Worm (Caenorhabditis elegans): ENCODE measurements around the gene F32D1.7.
A peak's percentile ranks its signal among the peaks of the same experiment; 100 is the strongest.

The F32D1.7 gene

ce11 chrV:4374625-4375024 is 1.3 kb downstream of the F32D1.7 start, which contains the start of gene neg-1:
Gene neg-1 (minus strand): TSS chrV:4374874.
- TF ChIP-seq F23B12.7 (tag; optimal IDR thresholded peaks at IDR 0.05; ENCODE audit: insufficient read depth), result no peak
- 0 out of 2 replicates have a peak, but pooled peaks have one; percentile 51 for TF ChIP-seq hsf-1 (GFP tag; IDR thresholded peaks at IDR 0.05)
- peak; percentile 3 for TF ChIP-seq lin-54 (GFP tag; optimal IDR thresholded peaks at IDR 0.05)
- TF ChIP-seq F10E7.11 (tag; optimal IDR thresholded peaks at IDR 0.05), result no peak
- no peak for TF ChIP-seq ceh-79 (tag; optimal IDR thresholded peaks at IDR 0.05)
- no peak for TF ChIP-seq mxl-1 (tag; optimal IDR thresholded peaks at IDR 0.05)
- TF ChIP-seq snpc-4 (GFP tag; optimal IDR thresholded peaks at IDR 0.05), result no peak
- no peak for TF ChIP-seq snpc-4 (tag; optimal IDR thresholded peaks at IDR 0.05)
- no peak for TF ChIP-seq ets-4 (GFP tag; optimal IDR thresholded peaks at IDR 0.05)
- no peak for TF ChIP-seq Y95B8A.8 (GFP tag; IDR thresholded peaks at IDR 0.05)
- no peak for TF ChIP-seq rcor-1 (GFP tag; IDR thresholded peaks at IDR 0.05)
- peak; percentile 28; the same call in 1 of the 2 replicates for TF ChIP-seq Y79H2A.3 (GFP tag; conservative IDR thresholded peaks at IDR 0.05)
- TF ChIP-seq madf-3 (GFP tag; IDR thresholded peaks at IDR 0.05), result peak; percentile 63; the same call in 1 of the 2 replicates
- peak; percentile 18 for TF ChIP-seq efl-1 (GFP tag; optimal IDR thresholded peaks at IDR 0.05)
- no peak for TF ChIP-seq B0035.1 (tag; optimal IDR thresholded peaks at IDR 0.05)
- 0 out of 2 replicates have a peak, but pooled peaks have one; percentile 18 for TF ChIP-seq Y53G8AR.9 (GFP tag; conservative IDR thresholded peaks at IDR 0.05)
- peak; percentile 58 for TF ChIP-seq madf-6 (GFP tag; IDR thresholded peaks at IDR 0.05)
- no peak for TF ChIP-seq lir-1 (GFP tag; conservative IDR thresholded peaks at IDR 0.05)
- TF ChIP-seq C17E4.6 (GFP tag; IDR thresholded peaks at IDR 0.05), result no peak
- no peak for TF ChIP-seq ztf-25 (GFP tag; IDR thresholded peaks at IDR 0.05)
- no peak for TF ChIP-seq nhr-179 (tag; optimal IDR thresholded peaks at IDR 0.05)
- 0 out of 2 replicates have a peak, but pooled peaks have one; percentile 21 for TF ChIP-seq attf-6 (GFP tag; IDR thresholded peaks at IDR 0.05)
- peak; percentile 43 for TF ChIP-seq xnd-1 (tag; optimal IDR thresholded peaks at IDR 0.05)
- no peak for TF ChIP-seq mes-4 (tag; optimal IDR thresholded peaks at IDR 0.05)
- no peak for TF ChIP-seq cebp-1 (GFP tag; IDR thresholded peaks at IDR 0.05)
- no peak for TF ChIP-seq cebp-1 (tag; optimal IDR thresholded peaks at IDR 0.05)
- TF ChIP-seq aptf-3 (GFP tag; IDR thresholded peaks at IDR 0.05), result no peak
- peak; percentile 17; the same call in 1 of the 2 replicates for TF ChIP-seq B0336.3 (GFP tag; IDR thresholded peaks at IDR 0.05)
- TF ChIP-seq ceh-27 (GFP tag; optimal IDR thresholded peaks at IDR 0.05), result no peak
- no peak for TF ChIP-seq athp-1 (tag; optimal IDR thresholded peaks at IDR 0.05)

DNA sequence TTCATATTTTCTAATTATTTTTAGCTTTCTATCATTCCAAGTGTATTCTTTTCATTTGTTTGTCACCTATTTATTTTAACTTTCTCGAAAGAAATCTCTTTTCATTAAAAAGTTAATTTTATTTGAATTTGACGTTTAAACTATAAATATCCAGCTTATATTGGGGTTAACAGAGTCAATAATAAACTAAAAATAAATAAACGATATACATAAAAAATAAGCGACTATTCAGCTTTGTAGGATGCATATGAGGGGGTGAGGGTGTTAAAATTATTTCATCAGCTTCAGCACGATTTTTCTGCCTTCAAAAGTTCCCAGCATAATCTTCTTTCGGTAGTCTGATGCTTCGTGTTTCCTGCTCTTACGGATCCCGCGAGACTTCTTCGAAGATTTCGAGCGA is 2.3 kb downstream of the F32D1.7 start:
- TF ChIP-seq dox-1 (GFP tag; IDR thresholded peaks at IDR 0.05) (no peak), madf-6 (GFP tag; IDR thresholded peaks at IDR 0.05) (peak; percentile 59), ekl-4 (GFP tag; IDR thresholded peaks at IDR 0.05) (0 out of 2 replicates have a peak, but pooled peaks have one; percentile 44), nfyb-1 (GFP tag; IDR thresholded peaks at IDR 0.05) (0 out of 2 replicates have a peak, but pooled peaks have one; percentile 34), cebp-1 (GFP tag; IDR thresholded peaks at IDR 0.05) (no peak), cebp-1 (tag; optimal IDR thresholded peaks at IDR 0.05) (peak; percentile 14), Y79H2A.3 (GFP tag; conservative IDR thresholded peaks at IDR 0.05) (peak; percentile 76; the same call in 1 of the 2 replicates), tbp1 (GFP tag; optimal IDR thresholded peaks at IDR 0.05) (no peak), nhr-90 (tag; optimal IDR thresholded peaks at IDR 0.05) (no peak), tbx-9 (tag; optimal IDR thresholded peaks at IDR 0.05; ENCODE audit: borderline replicate concordance) (no peak), athp-1 (tag; optimal IDR thresholded peaks at IDR 0.05) (peak; percentile 35), dpl-1 (GFP tag; optimal IDR thresholded peaks at IDR 0.05) (no peak), xnd-1 (tag; optimal IDR thresholded peaks at IDR 0.05) (no peak), pha-4 (tag; optimal IDR thresholded peaks at IDR 0.05) (no peak), madf-3 (GFP tag; IDR thresholded peaks at IDR 0.05) (no peak), gei-17 (GFP tag; optimal IDR thresholded peaks at IDR 0.05) (no peak), lin-54 (GFP tag; optimal IDR thresholded peaks at IDR 0.05) (no peak), rec-8 (tag; optimal IDR thresholded peaks at IDR 0.05) (peak in 1 of 2 experiments; percentile 24), F23B12.7 (tag; optimal IDR thresholded peaks at IDR 0.05; ENCODE audit: insufficient read depth) (no peak), ama-1 (optimal IDR thresholded peaks at IDR 0.05) (no peak), ama-1 (GFP tag; optimal IDR thresholded peaks at IDR 0.05) (peak; percentile 15 to 52), madf-8 (GFP tag; conservative IDR thresholded peaks at IDR 0.05) (0 out of 2 replicates have a peak, but pooled peaks have one; percentile 14), sea-2 (GFP tag; IDR thresholded peaks at IDR 0.05) (no peak), snpc-4 (GFP tag; optimal IDR thresholded peaks at IDR 0.05) (no peak), snpc-4 (tag; optimal IDR thresholded peaks at IDR 0.05) (peak in 1 of 4 experiments; percentile 0), aptf-3 (GFP tag; IDR thresholded peaks at IDR 0.05) (no peak), nhr-27 (tag; optimal IDR thresholded peaks at IDR 0.05) (no peak), snpc-3.4 (tag; optimal IDR thresholded peaks at IDR 0.05) (peak; percentile 44), aptf-2 (GFP tag; conservative IDR thresholded peaks at IDR 0.05) (no peak)
